Worm (Caenorhabditis elegans) whole organism, midembryonic: ENCODE results near the gene epac-1.

Experiments
- flt-1 ChIP-seq: fragments of 200-800 bp; sonication (Bioruptor generic); IDR thresholded peaks from 2 replicates; pipeline ENCODE4 v1.3.6; 2022; ENCODE audit warnings: missing genetic modification characterization, missing compliant biosample characterization
- klf-2 ChIP-seq: fragments of 200-800 bp; sonication (Bioruptor generic); conservative IDR thresholded peaks from 2 replicates; pipeline ENCODE4 v1.3.6; 2022; ENCODE audit warnings: missing genetic modification reagents, missing genetic modification characterization, missing compliant biosample characterization
- ref-1 ChIP-seq: fragments of 200-800 bp; sonication (Bioruptor generic); conservative IDR thresholded peaks from 2 replicates; pipeline ENCODE4 v1.3.6; 2022; ENCODE audit warnings: missing genetic modification reagents, missing genetic modification characterization, missing compliant biosample characterization
- ztf-29 ChIP-seq: fragments of 200-800 bp; sonication (Bioruptor generic); IDR thresholded peaks from 2 replicates; pipeline ENCODE4 v1.3.6; 2022; ENCODE audit warnings: missing genetic modification reagents, missing genetic modification characterization, missing compliant biosample characterization

DNA sequence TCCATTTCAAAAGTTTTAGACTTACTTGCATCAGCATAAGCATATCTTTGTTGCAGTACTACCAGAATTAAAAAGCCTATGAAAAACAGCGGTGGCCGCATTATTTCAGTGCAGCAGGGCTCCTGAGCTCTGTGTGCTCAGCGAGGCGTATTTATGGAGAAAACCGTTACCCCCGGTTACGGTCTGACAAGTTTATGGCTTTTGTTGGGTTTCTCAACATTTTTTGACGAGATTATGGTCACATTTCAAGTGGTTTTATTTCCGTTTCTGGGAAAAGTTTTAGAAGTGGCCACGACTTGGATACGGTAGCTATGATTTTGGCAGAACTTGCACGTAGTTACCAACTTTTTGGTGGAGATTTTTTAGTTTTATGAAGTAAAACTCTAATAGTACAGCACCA lies 45.0 kb downstream of the epac-1 start, which contains the start of gene paml-1:
- TF ChIP-seq ztf-29 (GFP tag; lab: Robert Waterston, UW) = no peak
- no peak for TF ChIP-seq flt-1 (GFP tag; lab: Robert Waterston, UW)
- no peak for TF ChIP-seq ref-1 (GFP tag; lab: Robert Waterston, UW)
- no peak for TF ChIP-seq klf-2 (GFP tag; lab: Robert Waterston, UW)
